Worm (Caenorhabditis elegans) whole organism, L3 larva: ENCODE data around the gene fbxa-18.

Source experiments
- R02D3.7 ChIP-seq: fragments of 150-350 bp; optimal IDR thresholded peaks from 2 replicates; lab custom pipeline; 2014; ENCODE audit warnings: missing biosample characterization, missing genetic modification characterization
- aly-2 ChIP-seq: fragments of 150-350 bp; optimal IDR thresholded peaks from 2 replicates; lab custom pipeline; 2014; ENCODE audit warnings: missing biosample characterization, missing genetic modification characterization
- ama-1 ChIP-seq: fragments of 150-350 bp; optimal IDR thresholded peaks from 2 replicates; lab custom pipeline; 2018
- ceh-16 ChIP-seq: sonication (generic microtip); optimal IDR thresholded peaks from 2 replicates; lab custom pipeline; 2017; ENCODE audit warnings: missing biosample characterization, missing genetic modification characterization
- ceh-28 ChIP-seq: fragments of 150-350 bp; optimal IDR thresholded peaks from 2 replicates; lab custom pipeline; 2014; ENCODE audit warnings: missing biosample characterization, missing genetic modification reagents, missing genetic modification characterization
- ceh-82 ChIP-seq: fragments of 150-350 bp; optimal IDR thresholded peaks from 2 replicates; lab custom pipeline; 2014; ENCODE audit warnings: missing biosample characterization, missing genetic modification characterization
- daf-12 ChIP-seq: fragments of 150-350 bp; optimal IDR thresholded peaks from 2 replicates; lab custom pipeline; 2014; ENCODE audit warnings: missing biosample characterization, missing genetic modification reagents, missing genetic modification characterization
- egl-27 ChIP-seq: sonication (generic microtip); optimal IDR thresholded peaks from 4 replicates; lab custom pipeline; 2017; ENCODE audit warnings: missing biosample characterization, missing genetic modification reagents, missing genetic modification characterization
- egl-5 ChIP-seq: fragments of 150-350 bp; optimal IDR thresholded peaks from 2 replicates; lab custom pipeline; 2017; ENCODE audit warnings: missing biosample characterization, missing genetic modification reagents, missing genetic modification characterization, inconsistent platforms
- elt-1 ChIP-seq: fragments of 150-350 bp; optimal IDR thresholded peaks from 2 replicates; lab custom pipeline; 2014; ENCODE audit warnings: missing biosample characterization, missing genetic modification characterization
- elt-2 ChIP-seq: sonication (generic microtip); optimal IDR thresholded peaks from 2 replicates; lab custom pipeline; 2016; ENCODE audit warnings: missing genetic modification reagents, mild to moderate bottlenecking, missing genetic modification characterization, missing compliant biosample characterization
- elt-3 ChIP-seq, 3 experiments: fragments of 150-350 bp in 1 of 3; sonication (generic microtip) in 2 of 3; optimal IDR thresholded peaks; 2 replicates in 2 of 3; 4 replicates in 1 of 3; lab custom pipeline; 2014 to 2017; ENCODE audit warnings: missing biosample characterization in 3 of 3, missing genetic modification characterization in 3 of 3
- fkh-10 ChIP-seq: sonication (generic microtip); optimal IDR thresholded peaks from 2 replicates; lab custom pipeline; 2017; ENCODE audit warnings: missing biosample characterization, missing genetic modification reagents, missing genetic modification characterization
- fkh-2 ChIP-seq: fragments of 150-350 bp; optimal IDR thresholded peaks from 2 replicates; lab custom pipeline; 2014; ENCODE audit warnings: missing biosample characterization, missing genetic modification reagents, missing genetic modification characterization
- fos-1 ChIP-seq: fragments of 150-350 bp; optimal IDR thresholded peaks from 2 replicates; lab custom pipeline; 2014; ENCODE audit warnings: missing biosample characterization, missing genetic modification characterization
- hmg-11 ChIP-seq: sonication (generic microtip); optimal IDR thresholded peaks from 2 replicates; lab custom pipeline; 2016; ENCODE audit warnings: missing genetic modification characterization, missing compliant biosample characterization
- jun-1 ChIP-seq: fragments of 150-350 bp; optimal IDR thresholded peaks from 2 replicates; lab custom pipeline; 2014; ENCODE audit warnings: missing biosample characterization, missing genetic modification reagents, missing genetic modification characterization
- lin-15B ChIP-seq: fragments of 150-350 bp; optimal IDR thresholded peaks from 2 replicates; lab custom pipeline; 2014; ENCODE audit warnings: missing biosample characterization, missing genetic modification characterization
- lin-39 ChIP-seq: fragments of 150-350 bp; optimal IDR thresholded peaks from 2 replicates; lab custom pipeline; 2018; ENCODE audit warnings: missing biosample characterization, missing genetic modification reagents, missing genetic modification characterization
- mdl-1 ChIP-seq: fragments of 150-350 bp; optimal IDR thresholded peaks from 2 replicates; lab custom pipeline; 2014; ENCODE audit warnings: missing biosample characterization, missing genetic modification characterization
- mml-1 ChIP-seq: fragments of 150-350 bp; sonication (generic microtip); optimal IDR thresholded peaks from 3 replicates; lab custom pipeline; 2014; ENCODE audit warnings: missing biosample characterization, missing genetic modification characterization
- nhr-11 ChIP-seq: fragments of 150-350 bp; optimal IDR thresholded peaks from 2 replicates; lab custom pipeline; 2014; ENCODE audit warnings: missing biosample characterization, missing genetic modification characterization
- nhr-12 ChIP-seq: fragments of 150-350 bp; optimal IDR thresholded peaks from 2 replicates; lab custom pipeline; 2014; ENCODE audit warnings: missing biosample characterization, missing genetic modification characterization
- nhr-23 ChIP-seq: fragments of 150-350 bp; optimal IDR thresholded peaks from 2 replicates; lab custom pipeline; 2014; ENCODE audit warnings: missing biosample characterization, missing genetic modification reagents, missing genetic modification characterization
- nhr-237 ChIP-seq: fragments of 150-350 bp; optimal IDR thresholded peaks from 2 replicates; lab custom pipeline; 2014; ENCODE audit warnings: missing biosample characterization, missing genetic modification characterization
- nhr-28 ChIP-seq: fragments of 150-350 bp; optimal IDR thresholded peaks from 2 replicates; lab custom pipeline; 2014; ENCODE audit warnings: missing biosample characterization, missing genetic modification characterization
- nhr-43 ChIP-seq: sonication (generic microtip); optimal IDR thresholded peaks from 2 replicates; lab custom pipeline; 2016; ENCODE audit warnings: mild to moderate bottlenecking, missing genetic modification characterization, missing compliant biosample characterization; ENCODE audit not compliant: poor library complexity, severe bottlenecking
- nhr-67 ChIP-seq: fragments of 150-350 bp; optimal IDR thresholded peaks from 2 replicates; lab custom pipeline; 2014; ENCODE audit warnings: missing biosample characterization, missing genetic modification characterization
- nhr-76 ChIP-seq: fragments of 150-350 bp; sonication (generic microtip); optimal IDR thresholded peaks from 5 replicates; lab custom pipeline; 2014; ENCODE audit warnings: missing biosample characterization, missing genetic modification characterization
- nhr-77 ChIP-seq: fragments of 150-350 bp; optimal IDR thresholded peaks from 2 replicates; lab custom pipeline; 2014; ENCODE audit warnings: missing biosample characterization, missing genetic modification characterization
- pha-4 ChIP-seq: fragments of 150-350 bp; optimal IDR thresholded peaks from 2 replicates; lab custom pipeline; 2014; ENCODE audit warnings: missing biosample characterization, missing genetic modification reagents, missing genetic modification characterization
- pqm-1 ChIP-seq: fragments of 150-350 bp; optimal IDR thresholded peaks from 2 replicates; lab custom pipeline; 2017; ENCODE audit warnings: missing biosample characterization, missing genetic modification characterization, inconsistent platforms
- sea-2 ChIP-seq: fragments of 150-350 bp; sonication (generic microtip); optimal IDR thresholded peaks from 4 replicates; lab custom pipeline; 2014; ENCODE audit warnings: missing biosample characterization, missing genetic modification reagents, missing genetic modification characterization
- skn-1 ChIP-seq: fragments of 150-350 bp; optimal IDR thresholded peaks from 2 replicates; lab custom pipeline; 2014; ENCODE audit warnings: missing biosample characterization, missing genetic modification characterization
- unc-62 ChIP-seq: fragments of 150-350 bp; sonication (generic microtip); optimal IDR thresholded peaks from 4 replicates; lab custom pipeline; 2014; ENCODE audit warnings: missing biosample characterization, missing genetic modification reagents, missing genetic modification characterization
- zag-1 ChIP-seq: fragments of 150-350 bp; optimal IDR thresholded peaks from 2 replicates; lab custom pipeline; 2014; ENCODE audit warnings: missing biosample characterization, missing genetic modification characterization
- ztf-11 ChIP-seq: fragments of 150-350 bp; optimal IDR thresholded peaks from 2 replicates; lab custom pipeline; 2014; ENCODE audit warnings: missing biosample characterization, missing genetic modification characterization

Gene fbxa-18

ce11 chrV:16139529-16139928 lies 2.9 kb upstream of the fbxa-18 start, which contains the start of gene clc-11:
Gene clc-11 (minus strand): TSS chrV:16139629.
- TF ChIP-seq ztf-11 (tag; lab: Kevin White, UChicago) (no peak), unc-62 (no peak), sea-2 (GFP tag; lab: Kevin White, UChicago) (no peak), R02D3.7 (no peak), pha-4 (no peak), ceh-16 (no peak), egl-5 (tag; lab: Kevin White, UChicago) (no peak), elt-3 (tag; optimal IDR thresholded peaks at IDR 0.05; lab: Kevin White, UChicago) (no peak), nhr-43 (tag; lab: Kevin White, UChicago) (no peak), nhr-28 (tag; lab: Kevin White, UChicago) (no peak), daf-12 (tag; lab: Kevin White, UChicago) (no peak), nhr-76 (tag; lab: Kevin White, UChicago) (no peak), fos-1 (no peak), mdl-1 (tag; lab: Kevin White, UChicago) (no peak), elt-1 (no peak)

ce11 chrV:16141071-16141470 lies 1.4 kb upstream of the fbxa-18 start, which contains the start of gene clc-32:
Gene clc-32 (minus strand): TSS chrV:16141171.
- TF ChIP-seq nhr-237 (tag; lab: Kevin White, UChicago): no peak
- no peak for TF ChIP-seq zag-1 (tag; lab: Kevin White, UChicago)
- TF ChIP-seq lin-39 (tag; lab: Kevin White, UChicago): no peak
- TF ChIP-seq nhr-67 (tag; lab: Kevin White, UChicago): no peak
- TF ChIP-seq fkh-10 (GFP tag; lab: Kevin White, UChicago): no peak
- no peak for TF ChIP-seq hmg-11
- TF ChIP-seq lin-15B (tag; lab: Kevin White, UChicago): no peak
- TF ChIP-seq nhr-77 (tag; lab: Kevin White, UChicago): no peak
- TF ChIP-seq skn-1 (tag; lab: Kevin White, UChicago): no peak
- TF ChIP-seq ama-1: no peak

DNA sequence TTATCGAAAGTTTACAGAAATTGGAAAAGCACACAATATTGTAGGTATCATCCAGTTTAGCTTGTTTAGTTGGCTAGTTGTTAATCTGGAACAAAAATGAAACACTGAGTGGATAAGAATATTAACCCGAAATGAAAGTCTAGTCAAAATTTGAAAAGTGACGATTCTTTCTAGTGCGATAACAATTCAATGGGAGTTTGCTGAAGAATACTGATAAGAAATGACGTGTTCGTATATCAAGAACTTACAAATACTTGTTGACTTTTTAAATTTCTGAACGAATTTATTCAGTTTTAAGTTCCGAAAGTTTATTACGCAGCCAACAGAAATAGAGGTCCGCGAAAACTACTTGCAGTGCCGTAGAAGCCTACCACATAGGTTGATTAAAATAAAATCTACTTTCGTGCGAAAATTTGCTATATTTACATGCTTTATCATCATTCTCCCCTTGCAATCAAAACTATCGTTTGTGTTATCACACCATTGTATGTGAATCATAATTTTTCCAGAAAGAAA lies 653 bp downstream of the fbxa-18 start, which contains the start of gene fbxa-88:
fbxa-88 (minus strand) TSS at position 51 of the 516 bp plus-strand sequence.
- TF ChIP-seq nhr-28 (tag; lab: Kevin White, UChicago): no peak
- TF ChIP-seq egl-27 (tag; lab: Kevin White, UChicago): no peak
- TF ChIP-seq elt-2 (tag; lab: Kevin White, UChicago): peak; percentile 80
- TF ChIP-seq skn-1 (tag; lab: Kevin White, UChicago): peak; percentile 15
- no peak for TF ChIP-seq lin-39 (tag; lab: Kevin White, UChicago)
- no peak for TF ChIP-seq nhr-77 (tag; lab: Kevin White, UChicago)
- peak; percentile 58 for TF ChIP-seq pqm-1
- no peak for TF ChIP-seq ceh-16

DNA sequence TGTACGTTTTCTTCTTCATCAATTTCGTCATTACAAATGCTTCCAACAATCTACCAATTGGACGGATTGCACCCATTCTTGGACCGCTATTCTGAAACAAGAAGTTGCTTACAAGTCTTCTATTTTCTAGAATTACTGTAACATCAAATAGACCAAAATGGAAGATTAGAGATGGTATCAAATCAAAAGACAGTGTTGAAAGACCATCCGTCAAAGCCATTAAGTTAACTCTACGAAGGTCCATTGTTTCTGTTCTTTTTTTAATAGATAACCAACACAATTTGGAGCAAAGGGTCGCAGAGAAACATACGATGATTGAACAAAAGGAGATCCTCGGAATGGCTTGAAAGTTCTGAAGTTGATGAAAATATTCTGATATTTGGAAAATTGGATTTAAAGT lies 2.5 kb downstream of the fbxa-18 start:
- TF ChIP-seq hmg-11 (no peak), ceh-28 (tag; lab: Kevin White, UChicago) (no peak), fkh-2 (tag; lab: Kevin White, UChicago) (no peak), egl-5 (tag; lab: Kevin White, UChicago) (no peak), ceh-82 (no peak), nhr-12 (tag; lab: Kevin White, UChicago) (no peak), aly-2 (tag; lab: Kevin White, UChicago) (no peak), ama-1 (no peak), lin-39 (tag; lab: Kevin White, UChicago) (no peak), mdl-1 (tag; lab: Kevin White, UChicago) (no peak), jun-1 (tag; lab: Kevin White, UChicago) (no peak), nhr-23 (no peak), elt-2 (tag; lab: Kevin White, UChicago) (no peak)

- no peak for TF ChIP-seq nhr-43 (tag; lab: Kevin White, UChicago)
- TF ChIP-seq nhr-77 (tag; lab: Kevin White, UChicago): no peak
- no peak for TF ChIP-seq nhr-11
- TF ChIP-seq R02D3.7: no peak
- peak; percentile 15 for TF ChIP-seq elt-2 (tag; lab: Kevin White, UChicago)
- no peak for TF ChIP-seq ceh-28 (tag; lab: Kevin White, UChicago)
- TF ChIP-seq zag-1 (tag; lab: Kevin White, UChicago): no peak
- TF ChIP-seq mml-1 (tag; lab: Kevin White, UChicago): no peak
- TF ChIP-seq fkh-2 (tag; lab: Kevin White, UChicago): no peak
These were observed 6.3 kb downstream of the fbxa-18 start, which contains the start of gene F10A3.4 for ce11 chrV:16148805-16149204. Gene F10A3.4 (plus strand): TSS chrV:16149105.
